Fruit fly (Drosophila melanogaster): ENCODE measurements around the gene Flad2.

Flad2 gene

dm6 chr2L:13414525-13415481 is 2.5 kb downstream of the Flad2 start, which contains the start of the genes CG16956, CG42784 and CG43850 (continued):
- no peak for TF ChIP-seq Bgb (GFP tag; IDR thresholded peaks at IDR 0.05; ENCODE audit: partially characterized antibody)
- TF ChIP-seq CG4820 (GFP tag; optimal IDR thresholded peaks at IDR 0.05), result no peak
- no peak for TF ChIP-seq tll (GFP tag; optimal IDR thresholded peaks at IDR 0.05)
- TF ChIP-seq zf30C (GFP tag; optimal IDR thresholded peaks at IDR 0.05), result no peak
- no peak for TF ChIP-seq Ada2b (GFP tag; IDR thresholded peaks at IDR 0.05)
- TF ChIP-seq Dad (GFP tag; optimal IDR thresholded peaks at IDR 0.05), result no peak
- TF ChIP-seq amos (GFP tag; IDR thresholded peaks at IDR 0.05; ENCODE audit: partially characterized antibody), result no peak; the same call in 1 of the 2 replicates
- TF ChIP-seq CG4424 (GFP tag; optimal IDR thresholded peaks at IDR 0.05), result no peak
- TF ChIP-seq Hand (GFP tag; optimal IDR thresholded peaks at IDR 0.05), result peak; percentile 88
- peak; percentile 69 for TF ChIP-seq Rfx (GFP tag; IDR thresholded peaks at IDR 0.05)
- no peak for TF ChIP-seq CG18262 (tag; optimal IDR thresholded peaks at IDR 0.05)
- no peak for TF ChIP-seq CG10431 (GFP tag; optimal IDR thresholded peaks at IDR 0.05)
- TF ChIP-seq prd (optimal IDR thresholded peaks at IDR 0.05), result no peak
- TF ChIP-seq prd (GFP tag; IDR thresholded peaks at IDR 0.05), result no peak
- no peak for TF ChIP-seq CG11085 (GFP tag; IDR thresholded peaks at IDR 0.05)
- no peak for TF ChIP-seq knrl (GFP tag; IDR thresholded peaks at IDR 0.05; ENCODE audit: partially characterized antibody)
- TF ChIP-seq CG1647 (GFP tag; optimal IDR thresholded peaks at IDR 0.05), result no peak
- peak; percentile 89 for TF ChIP-seq caup (GFP tag; optimal IDR thresholded peaks at IDR 0.05; ENCODE audit: severe bottlenecking)
- TF ChIP-seq CG9932 (GFP tag; IDR thresholded peaks at IDR 0.05), result no peak
- TF ChIP-seq pnt (GFP tag; optimal IDR thresholded peaks at IDR 0.05), result no peak
- peak in 1 of 2 experiments; percentile 1 for TF ChIP-seq dpn (GFP tag; optimal IDR thresholded peaks at IDR 0.05)
- TF ChIP-seq lmd (GFP tag; IDR thresholded peaks at IDR 0.05), result no peak
- TF ChIP-seq CG12071 (GFP tag; optimal IDR thresholded peaks at IDR 0.05), result peak; percentile 89
- no peak for TF ChIP-seq slou (GFP tag; optimal IDR thresholded peaks at IDR 0.05)
- no peak for TF ChIP-seq sima (GFP tag; optimal IDR thresholded peaks at IDR 0.05)
- peak; percentile 23 for TF ChIP-seq Mes4 (GFP tag; optimal IDR thresholded peaks at IDR 0.05)
- TF ChIP-seq CG8765 (GFP tag; IDR thresholded peaks at IDR 0.05), result no peak
- peak; percentile 37; the same call in 2 of the 3 replicates for TF ChIP-seq dysf (GFP tag; IDR thresholded peaks at IDR 0.05)
- no peak for TF ChIP-seq BEAF-32 (GFP tag; optimal IDR thresholded peaks at IDR 0.05)
- no peak for TF ChIP-seq CG14710 (tag; optimal IDR thresholded peaks at IDR 0.05)
- no peak for TF ChIP-seq cato (GFP tag; optimal IDR thresholded peaks at IDR 0.05; ENCODE audit: borderline replicate concordance)
- TF ChIP-seq CG7963 (GFP tag; IDR thresholded peaks at IDR 0.05; ENCODE audit: partially characterized antibody), result no peak
- TF ChIP-seq MESR4 (GFP tag; optimal IDR thresholded peaks at IDR 0.05), result peak; percentile 11
- peak; percentile 45 for TF ChIP-seq CG10209 (GFP tag; optimal IDR thresholded peaks at IDR 0.05)
- TF ChIP-seq Hey (tag; optimal IDR thresholded peaks at IDR 0.05), result peak; percentile 54
- TF ChIP-seq Nf-YC (tag; optimal IDR thresholded peaks at IDR 0.05), result peak; percentile 49
- TF ChIP-seq so (GFP tag; IDR thresholded peaks at IDR 0.05), result 0 out of 3 replicates have a peak, but pooled peaks have one; percentile 60
- peak; percentile 13 for TF ChIP-seq CG10267 (tag; optimal IDR thresholded peaks at IDR 0.05)
- TF ChIP-seq CG11398 (GFP tag; optimal IDR thresholded peaks at IDR 0.05), result no peak
- TF ChIP-seq jing (GFP tag; optimal IDR thresholded peaks at IDR 0.05), result no peak
- TF ChIP-seq ci (GFP tag; IDR thresholded peaks at IDR 0.05), result peak; percentile 85
- TF ChIP-seq az2 (GFP tag; optimal IDR thresholded peaks at IDR 0.05), result no peak
- no peak for TF ChIP-seq kay (GFP tag; optimal IDR thresholded peaks at IDR 0.05)
- peak; percentile 17 for TF ChIP-seq fd64A (GFP tag; optimal IDR thresholded peaks at IDR 0.05)
- peak; percentile 42 for TF ChIP-seq Dek (tag; optimal IDR thresholded peaks at IDR 0.05)
- TF ChIP-seq unc-4 (GFP tag; IDR thresholded peaks at IDR 0.05; ENCODE audit: partially characterized antibody), result no peak
- TF ChIP-seq Fer2 (tag; optimal IDR thresholded peaks at IDR 0.05), result peak; percentile 46
- no peak for TF ChIP-seq nmo (GFP tag; optimal IDR thresholded peaks at IDR 0.05)

Measured in whole organism, embryonic.